Worm (Caenorhabditis elegans) whole organism, young adult: Measurements from ENCODE around the gene ech-6.

ENCODE experiments used
- B0035.1 ChIP-seq: sonication (generic microtip); optimal IDR thresholded peaks from 2 replicates; lab custom pipeline; 2016; ENCODE audit warnings: missing genetic modification characterization, mild to moderate bottlenecking, missing compliant biosample characterization, missing genotype, missing genetic modification reagents
- B0336.3 ChIP-seq: fragments of 200-800 bp; sonication (Bioruptor generic); IDR thresholded peaks from 2 replicates; pipeline ENCODE4 v1.3.6; 2022; ENCODE audit warnings: missing genetic modification characterization, missing compliant biosample characterization
- D2030.7 ChIP-seq: fragments of 200-800 bp; sonication (Bioruptor generic); IDR thresholded peaks from 2 replicates; pipeline ENCODE4 v1.3.6; 2022; ENCODE audit warnings: missing genetic modification reagents, missing genetic modification characterization, missing compliant biosample characterization
- F22D6.2 ChIP-seq: sonication (generic microtip); optimal IDR thresholded peaks from 2 replicates; lab custom pipeline; 2016; ENCODE audit warnings: mild to moderate bottlenecking, missing genetic modification characterization, missing compliant biosample characterization
- F33H1.4 ChIP-seq: fragments of 200-800 bp; sonication (Bioruptor generic); IDR thresholded peaks from 2 replicates; pipeline ENCODE4 v1.3.6; 2022; ENCODE audit warnings: missing genetic modification reagents, missing genetic modification characterization, missing compliant biosample characterization
- F39B2.1 ChIP-seq: fragments of 200-800 bp; sonication (Bioruptor generic); IDR thresholded peaks from 2 replicates; pipeline ENCODE4 v1.3.6; 2022; ENCODE audit warnings: missing genetic modification reagents, missing genetic modification characterization, missing compliant biosample characterization
- F49E8.2 ChIP-seq: sonication (generic microtip); optimal IDR thresholded peaks from 3 replicates; lab custom pipeline; 2017; ENCODE audit warnings: missing genetic modification characterization, mild to moderate bottlenecking, missing compliant biosample characterization, antibody characterized with exemption, moderate library complexity; ENCODE audit not compliant: insufficient read depth
- F52B5.7 ChIP-seq: sonication (generic microtip); optimal IDR thresholded peaks from 2 replicates; lab custom pipeline; 2016; ENCODE audit warnings: mild to moderate bottlenecking, missing genetic modification characterization, missing compliant biosample characterization
- F57C9.4 ChIP-seq: sonication (generic microtip); optimal IDR thresholded peaks from 2 replicates; lab custom pipeline; 2017; ENCODE audit warnings: mild to moderate bottlenecking, missing genetic modification characterization, missing compliant biosample characterization
- K12H6.12 ChIP-seq: fragments of 200-800 bp; sonication (Bioruptor generic); optimal IDR thresholded peaks from 2 replicates; lab custom pipeline; 2018; ENCODE audit warnings: mild to moderate bottlenecking, missing genetic modification characterization, missing compliant biosample characterization
- T26A5.8 ChIP-seq: sonication (generic microtip); optimal IDR thresholded peaks from 2 replicates; lab custom pipeline; 2016; ENCODE audit warnings: missing genetic modification characterization, missing compliant biosample characterization
- Y53F4B.3 ChIP-seq: fragments of 200-800 bp; sonication (Bioruptor generic); IDR thresholded peaks from 2 replicates; pipeline ENCODE4 v1.3.6; 2022; ENCODE audit warnings: missing genetic modification reagents, missing genetic modification characterization, missing compliant biosample characterization
- Y53G8AR.9 ChIP-seq: fragments of 200-800 bp; sonication (Bioruptor generic); conservative IDR thresholded peaks from 2 replicates; pipeline ENCODE4 v1.3.6; 2022; ENCODE audit warnings: missing genetic modification reagents, missing genetic modification characterization, missing compliant biosample characterization
- Y79H2A.3 ChIP-seq: fragments of 200-800 bp; sonication (Bioruptor generic); conservative IDR thresholded peaks from 2 replicates; pipeline ENCODE4 v1.3.6; 2022; ENCODE audit warnings: missing genetic modification reagents, missing genetic modification characterization, missing compliant biosample characterization
- akir-1 ChIP-seq: fragments of 200-800 bp; sonication (Bioruptor generic); optimal IDR thresholded peaks from 2 replicates; lab custom pipeline; 2018; ENCODE audit warnings: mild to moderate bottlenecking, missing genetic modification characterization, moderate library complexity, missing compliant biosample characterization
- atf-7 ChIP-seq: sonication (generic microtip); optimal IDR thresholded peaks from 2 replicates; lab custom pipeline; 2017; ENCODE audit warnings: mild to moderate bottlenecking, missing genetic modification characterization, missing compliant biosample characterization
- athp-1 ChIP-seq: sonication (generic microtip); optimal IDR thresholded peaks from 2 replicates; lab custom pipeline; 2017; ENCODE audit warnings: mild to moderate bottlenecking, missing genetic modification characterization, missing compliant biosample characterization
- bed-1 ChIP-seq: fragments of 200-800 bp; sonication (Bioruptor generic); IDR thresholded peaks from 2 replicates; pipeline ENCODE4 v1.3.6; 2022; ENCODE audit warnings: missing genetic modification reagents, missing genetic modification characterization, missing compliant biosample characterization
- ccch-3 ChIP-seq: fragments of 200-800 bp; sonication (Bioruptor generic); optimal IDR thresholded peaks from 2 replicates; lab custom pipeline; 2018; ENCODE audit warnings: mild to moderate bottlenecking, missing genetic modification characterization, missing compliant biosample characterization
- cebp-1 ChIP-seq, 2 experiments: fragments of 200-800 bp in 1 of 2; sonication (Bioruptor generic) in 1 of 2; sonication (generic microtip) in 1 of 2; IDR thresholded peaks in 1 of 2; optimal IDR thresholded peaks in 1 of 2; 2 replicates each; pipeline versions ENCODE4 v1.3.6 to Lab custom; 2017 to 2022; ENCODE audit warnings: missing compliant biosample characterization in 2 of 2, missing genetic modification characterization in 2 of 2, mild to moderate bottlenecking in 1 of 2, missing genetic modification reagents in 1 of 2, moderate library complexity in 1 of 2
- ceh-100 ChIP-seq: fragments of 200-800 bp; sonication (Bioruptor generic); IDR thresholded peaks from 2 replicates; pipeline ENCODE4 v1.3.6; 2022; ENCODE audit warnings: missing genetic modification reagents, missing genetic modification characterization, missing compliant biosample characterization
- ceh-40 ChIP-seq: fragments of 200-800 bp; sonication (Bioruptor generic); IDR thresholded peaks from 2 replicates; pipeline ENCODE4 v1.3.6; 2022; ENCODE audit warnings: missing genetic modification characterization, missing compliant biosample characterization
- die-1 ChIP-seq: sonication (generic microtip); optimal IDR thresholded peaks from 2 replicates; lab custom pipeline; 2016; ENCODE audit warnings: missing genotype, mild to moderate bottlenecking, missing genetic modification characterization, missing compliant biosample characterization
- dox-1 ChIP-seq: fragments of 200-800 bp; sonication (Bioruptor generic); IDR thresholded peaks from 2 replicates; pipeline ENCODE4 v1.3.6; 2022; ENCODE audit warnings: missing genetic modification reagents, missing genetic modification characterization, missing compliant biosample characterization
- efl-1 ChIP-seq: fragments of 150-350 bp; optimal IDR thresholded peaks from 2 replicates; lab custom pipeline; 2014; ENCODE audit warnings: missing biosample characterization, missing genetic modification reagents, missing genetic modification characterization
- ekl-4 ChIP-seq: fragments of 200-800 bp; sonication (Bioruptor generic); IDR thresholded peaks from 2 replicates; pipeline ENCODE4 v1.3.6; 2022; ENCODE audit warnings: missing genetic modification reagents, missing genetic modification characterization, missing compliant biosample characterization
- ets-4 ChIP-seq: fragments of 200-800 bp; sonication (Bioruptor generic); optimal IDR thresholded peaks from 2 replicates; lab custom pipeline; 2018; ENCODE audit warnings: mild to moderate bottlenecking, missing genetic modification characterization, missing compliant biosample characterization
- hmg-1.2 ChIP-seq: fragments of 200-800 bp; sonication (Bioruptor generic); IDR thresholded peaks from 2 replicates; pipeline ENCODE4 v1.3.6; 2022; ENCODE audit warnings: missing genetic modification reagents, missing genetic modification characterization, missing compliant biosample characterization
- hrde-1 ChIP-seq: sonication (generic microtip); optimal IDR thresholded peaks from 2 replicates; lab custom pipeline; 2016; ENCODE audit warnings: missing genetic modification characterization, mild to moderate bottlenecking, missing compliant biosample characterization, moderate library complexity, missing genotype, missing genetic modification reagents, borderline replicate concordance
- lag-1 ChIP-seq: fragments of 200-800 bp; sonication (Bioruptor generic); IDR thresholded peaks from 2 replicates; pipeline ENCODE4 v1.3.6; 2022; ENCODE audit warnings: missing genetic modification reagents, missing genetic modification characterization, missing compliant biosample characterization
- madf-6 ChIP-seq: fragments of 200-800 bp; sonication (Bioruptor generic); IDR thresholded peaks from 2 replicates; pipeline ENCODE4 v1.3.6; 2022; ENCODE audit warnings: missing genetic modification reagents, missing genetic modification characterization, missing compliant biosample characterization
- madf-8 ChIP-seq: fragments of 200-800 bp; sonication (Bioruptor generic); conservative IDR thresholded peaks from 2 replicates; pipeline ENCODE4 v1.3.6; 2022; ENCODE audit warnings: missing genetic modification reagents, missing genetic modification characterization, missing compliant biosample characterization
- nfyb-1 ChIP-seq: fragments of 200-800 bp; sonication (Bioruptor generic); IDR thresholded peaks from 2 replicates; pipeline ENCODE4 v1.3.6; 2022; ENCODE audit warnings: missing genetic modification reagents, missing genetic modification characterization, missing compliant biosample characterization
- nhr-27 ChIP-seq: fragments of 200-800 bp; sonication (Bioruptor generic); optimal IDR thresholded peaks from 2 replicates; lab custom pipeline; 2018; ENCODE audit warnings: mild to moderate bottlenecking, missing genetic modification characterization, moderate library complexity, missing compliant biosample characterization
- pha-4 ChIP-seq: fragments of 150-350 bp; sonication (generic microtip); optimal IDR thresholded peaks from 2 replicates; lab custom pipeline; 2014; ENCODE audit warnings: missing biosample characterization, missing genetic modification reagents, missing genetic modification characterization
- rcor-1 ChIP-seq: fragments of 200-800 bp; sonication (Bioruptor generic); IDR thresholded peaks from 2 replicates; pipeline ENCODE4 v1.3.6; 2022; ENCODE audit warnings: missing genetic modification reagents, missing genetic modification characterization, missing compliant biosample characterization
- rec-8 ChIP-seq, 2 experiments: sonication (generic microtip); optimal IDR thresholded peaks; 2 replicates each; lab custom pipeline; 2016; ENCODE audit warnings: mild to moderate bottlenecking in 2 of 2, missing genetic modification characterization in 2 of 2, missing genetic modification reagents in 2 of 2, missing genotype in 2 of 2, missing biosample characterization in 1 of 2, missing compliant biosample characterization in 1 of 2, moderate library complexity in 1 of 2
- repo-1 ChIP-seq: sonication (generic microtip); optimal IDR thresholded peaks from 2 replicates; lab custom pipeline; 2017; ENCODE audit warnings: mild to moderate bottlenecking, missing genetic modification characterization, missing compliant biosample characterization
- snpc-1.3 ChIP-seq: sonication (generic microtip); optimal IDR thresholded peaks from 2 replicates; lab custom pipeline; 2017; ENCODE audit warnings: missing genetic modification characterization, mild to moderate bottlenecking, missing compliant biosample characterization, antibody characterized with exemption, moderate library complexity, missing genotype, missing genetic modification reagents; ENCODE audit not compliant: insufficient read depth
- somi-1 ChIP-seq: fragments of 200-800 bp; sonication (Bioruptor generic); optimal IDR thresholded peaks from 2 replicates; lab custom pipeline; 2018; ENCODE audit warnings: mild to moderate bottlenecking, missing genetic modification characterization, missing compliant biosample characterization
- tlf-1 ChIP-seq: fragments of 200-800 bp; sonication (Bioruptor generic); optimal IDR thresholded peaks from 2 replicates; lab custom pipeline; 2018; ENCODE audit warnings: mild to moderate bottlenecking, missing genetic modification characterization, missing compliant biosample characterization
- zfh-2 ChIP-seq: fragments of 200-800 bp; sonication (Bioruptor generic); conservative IDR thresholded peaks from 2 replicates; pipeline ENCODE4 v1.3.6; 2022; ENCODE audit warnings: missing genetic modification reagents, missing genetic modification characterization, missing compliant biosample characterization
- ztf-18 ChIP-seq: sonication (generic microtip); optimal IDR thresholded peaks from 2 replicates; lab custom pipeline; 2016; ENCODE audit warnings: missing genotype, mild to moderate bottlenecking, missing genetic modification characterization, missing compliant biosample characterization
- ztf-22 ChIP-seq: fragments of 200-800 bp; sonication (Bioruptor generic); optimal IDR thresholded peaks from 2 replicates; lab custom pipeline; 2018; ENCODE audit warnings: mild to moderate bottlenecking, missing genetic modification characterization, moderate library complexity, missing compliant biosample characterization
- ztf-26 ChIP-seq: sonication (generic microtip); optimal IDR thresholded peaks from 2 replicates; lab custom pipeline; 2017; ENCODE audit warnings: missing genetic modification characterization, missing compliant biosample characterization
- ztf-3 ChIP-seq: fragments of 200-800 bp; sonication (Bioruptor generic); optimal IDR thresholded peaks from 2 replicates; lab custom pipeline; 2018; ENCODE audit warnings: mild to moderate bottlenecking, missing genetic modification characterization, missing compliant biosample characterization

The ech-6 gene

DNA sequence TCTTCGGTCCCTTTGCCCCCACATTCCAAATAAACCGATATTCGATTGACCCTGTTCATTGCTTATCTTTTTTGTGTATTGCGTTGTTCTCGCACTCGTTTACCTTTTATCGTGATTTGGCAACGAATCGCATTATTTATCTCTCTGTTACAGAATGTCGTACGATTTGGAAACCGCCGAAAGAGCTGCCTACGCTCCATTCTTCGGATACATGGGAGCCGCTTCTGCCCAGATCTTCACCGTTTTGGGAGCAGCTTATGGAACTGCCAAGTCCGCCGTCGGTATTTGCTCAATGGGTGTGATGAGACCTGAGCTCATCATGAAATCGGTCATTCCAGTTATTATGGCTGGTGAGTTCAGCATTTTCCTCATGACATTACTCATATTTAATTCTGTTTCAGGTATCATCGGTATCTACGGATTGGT lies 29.3 kb upstream of the ech-6 start, which contains the start of gene vha-2 (continued):
- TF ChIP-seq B0035.1 (tag; lab: Kevin White, UChicago) (peak; percentile 55), dox-1 (peak; percentile 31), ekl-4 (peak; percentile 80), F22D6.2 (tag; lab: Kevin White, UChicago) (no peak), F33H1.4 (GFP tag; lab: Robert Waterston, UW) (no peak; the same call in 1 of the 2 replicates), ceh-40 (GFP tag; lab: Robert Waterston, UW) (0 out of 2 replicates have a peak, but pooled peaks have one; percentile 8), F52B5.7 (tag; lab: Kevin White, UChicago) (peak; percentile 53), repo-1 (tag; lab: Kevin White, UChicago) (peak; percentile 62), ets-4 (peak; percentile 66), tlf-1 (GFP tag; lab: Kevin White, UChicago) (peak; percentile 76), die-1 (peak; percentile 62), nfyb-1 (peak; percentile 77), athp-1 (tag; lab: Kevin White, UChicago) (peak; percentile 77), pha-4 (tag; lab: Kevin White, UChicago) (no peak), rec-8 (tag; optimal IDR thresholded peaks at IDR 0.05; lab: Kevin White, UChicago) (no peak), Y79H2A.3 (GFP tag; lab: Robert Waterston, UW) (no peak), Y53F4B.3 (no peak), ztf-26 (tag; lab: Kevin White, UChicago) (peak; percentile 23), hmg-1.2 (GFP tag; lab: Robert Waterston, UW) (no peak; the same call in none of the 2 replicates), akir-1 (peak; percentile 30), Y53G8AR.9 (GFP tag; lab: Robert Waterston, UW) (peak; percentile 80), B0336.3 (GFP tag; lab: Robert Waterston, UW) (peak; percentile 92), F49E8.2 (tag; lab: Kevin White, UChicago) (peak; percentile 54), madf-6 (GFP tag; lab: Robert Waterston, UW) (peak; percentile 57), ztf-18 (tag; lab: Kevin White, UChicago) (no peak), atf-7 (peak; percentile 40)

DNA sequence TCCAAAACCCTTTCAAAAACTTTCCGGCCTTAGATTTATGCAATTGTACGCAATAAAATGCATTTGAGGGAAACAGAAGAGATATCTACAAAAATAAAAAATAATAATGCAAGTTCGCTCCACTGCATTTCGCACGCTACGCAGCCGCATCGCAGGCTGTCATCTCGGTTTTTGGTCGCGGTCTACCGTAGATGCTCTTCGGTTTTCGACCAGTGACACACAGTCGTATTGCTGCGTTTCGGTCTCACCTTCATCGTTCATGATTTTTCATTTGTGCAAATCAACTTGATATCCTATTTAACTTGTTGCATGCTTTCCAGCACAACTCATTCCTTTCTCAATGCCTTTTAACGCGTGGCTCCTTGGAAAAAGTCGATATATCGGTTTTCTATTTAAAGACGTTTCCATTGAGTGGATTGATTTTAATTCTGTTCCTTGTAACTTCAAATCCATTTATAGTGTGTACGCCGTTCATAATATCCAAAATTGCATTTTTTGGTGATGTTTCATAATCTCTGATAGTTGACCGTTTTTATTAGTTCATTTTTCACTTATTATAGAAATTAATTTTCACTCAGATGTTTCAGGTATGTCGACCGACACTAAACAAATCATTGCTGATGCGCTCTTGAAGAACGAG lies 28.1 kb upstream of the ech-6 start, which contains the start of gene vha-1:
vha-1 (plus strand) TSS at position 590 of the 640 bp plus-strand sequence.
- no peak for TF ChIP-seq Y53F4B.3
- no peak for TF ChIP-seq nhr-27 (tag; lab: Kevin White, UChicago)
- TF ChIP-seq lag-1 (GFP tag; lab: Robert Waterston, UW), result no peak
- TF ChIP-seq F57C9.4 (tag; lab: Kevin White, UChicago), result no peak
- TF ChIP-seq rcor-1, result peak; percentile 77; the same call in 1 of the 2 replicates
- peak; percentile 27 for TF ChIP-seq efl-1 (GFP tag; lab: Kevin White, UChicago)
- 0 out of 2 replicates have a peak, but pooled peaks have one; percentile 38 for TF ChIP-seq cebp-1 (GFP tag; IDR thresholded peaks at IDR 0.05; lab: Robert Waterston, UW)
- TF ChIP-seq cebp-1 (tag; optimal IDR thresholded peaks at IDR 0.05; lab: Kevin White, UChicago), result peak; percentile 74
- no peak for TF ChIP-seq ztf-22
- TF ChIP-seq F39B2.1 (GFP tag; lab: Robert Waterston, UW), result no peak
- TF ChIP-seq madf-8 (GFP tag; lab: Robert Waterston, UW), result no peak
- no peak for TF ChIP-seq T26A5.8 (tag; lab: Kevin White, UChicago)
- TF ChIP-seq ccch-3 (GFP tag; lab: Kevin White, UChicago), result no peak
- TF ChIP-seq K12H6.12 (tag; lab: Kevin White, UChicago), result peak; percentile 64
- TF ChIP-seq ceh-100 (GFP tag; lab: Robert Waterston, UW), result peak; percentile 77
- TF ChIP-seq bed-1 (GFP tag; lab: Robert Waterston, UW), result no peak
- TF ChIP-seq zfh-2 (GFP tag; lab: Robert Waterston, UW), result peak; percentile 55; the same call in 1 of the 2 replicates
- no peak for TF ChIP-seq ztf-3
- TF ChIP-seq D2030.7, result peak; percentile 47; the same call in 1 of the 2 replicates
- TF ChIP-seq hrde-1 (tag; lab: Kevin White, UChicago), result no peak
- TF ChIP-seq snpc-1.3 (tag; lab: Kevin White, UChicago), result peak; percentile 0
- TF ChIP-seq somi-1 (GFP tag; lab: Kevin White, UChicago), result peak; percentile 31
- TF ChIP-seq ets-4, result peak; percentile 34
- peak; percentile 51 for TF ChIP-seq ztf-18 (tag; lab: Kevin White, UChicago)
